Worm (Caenorhabditis elegans) whole organism, L3 larva: ENCODE data around the gene irld-51.

ENCODE experiments used
- R02D3.7 ChIP-seq: fragments of 150-350 bp; optimal IDR thresholded peaks from 2 replicates; lab custom pipeline; 2014; ENCODE audit warnings: missing biosample characterization, missing genetic modification characterization
- aly-2 ChIP-seq: fragments of 150-350 bp; optimal IDR thresholded peaks from 2 replicates; lab custom pipeline; 2014; ENCODE audit warnings: missing biosample characterization, missing genetic modification characterization
- ceh-16 ChIP-seq: sonication (generic microtip); optimal IDR thresholded peaks from 2 replicates; lab custom pipeline; 2017; ENCODE audit warnings: missing biosample characterization, missing genetic modification characterization
- ceh-28 ChIP-seq: fragments of 150-350 bp; optimal IDR thresholded peaks from 2 replicates; lab custom pipeline; 2014; ENCODE audit warnings: missing biosample characterization, missing genetic modification reagents, missing genetic modification characterization
- ceh-82 ChIP-seq: fragments of 150-350 bp; optimal IDR thresholded peaks from 2 replicates; lab custom pipeline; 2014; ENCODE audit warnings: missing biosample characterization, missing genetic modification characterization
- egl-5 ChIP-seq: fragments of 150-350 bp; optimal IDR thresholded peaks from 2 replicates; lab custom pipeline; 2017; ENCODE audit warnings: missing biosample characterization, missing genetic modification reagents, missing genetic modification characterization, inconsistent platforms
- elt-1 ChIP-seq: fragments of 150-350 bp; optimal IDR thresholded peaks from 2 replicates; lab custom pipeline; 2014; ENCODE audit warnings: missing biosample characterization, missing genetic modification characterization
- elt-2 ChIP-seq: sonication (generic microtip); optimal IDR thresholded peaks from 2 replicates; lab custom pipeline; 2016; ENCODE audit warnings: missing genetic modification reagents, mild to moderate bottlenecking, missing genetic modification characterization, missing compliant biosample characterization
- eor-1 ChIP-seq, 2 experiments: fragments of 150-350 bp; optimal IDR thresholded peaks; 2 replicates each; lab custom pipeline; 2014 to 2018; ENCODE audit warnings: missing biosample characterization in 2 of 2, missing genetic modification characterization in 2 of 2
- fkh-10 ChIP-seq: sonication (generic microtip); optimal IDR thresholded peaks from 2 replicates; lab custom pipeline; 2017; ENCODE audit warnings: missing biosample characterization, missing genetic modification reagents, missing genetic modification characterization
- fkh-2 ChIP-seq: fragments of 150-350 bp; optimal IDR thresholded peaks from 2 replicates; lab custom pipeline; 2014; ENCODE audit warnings: missing biosample characterization, missing genetic modification reagents, missing genetic modification characterization
- hmg-11 ChIP-seq: sonication (generic microtip); optimal IDR thresholded peaks from 2 replicates; lab custom pipeline; 2016; ENCODE audit warnings: missing genetic modification characterization, missing compliant biosample characterization
- jun-1 ChIP-seq: fragments of 150-350 bp; optimal IDR thresholded peaks from 2 replicates; lab custom pipeline; 2014; ENCODE audit warnings: missing biosample characterization, missing genetic modification reagents, missing genetic modification characterization
- lin-15B ChIP-seq: fragments of 150-350 bp; optimal IDR thresholded peaks from 2 replicates; lab custom pipeline; 2014; ENCODE audit warnings: missing biosample characterization, missing genetic modification characterization
- lin-39 ChIP-seq: fragments of 150-350 bp; optimal IDR thresholded peaks from 2 replicates; lab custom pipeline; 2018; ENCODE audit warnings: missing biosample characterization, missing genetic modification reagents, missing genetic modification characterization
- mdl-1 ChIP-seq: fragments of 150-350 bp; optimal IDR thresholded peaks from 2 replicates; lab custom pipeline; 2014; ENCODE audit warnings: missing biosample characterization, missing genetic modification characterization
- mml-1 ChIP-seq: fragments of 150-350 bp; sonication (generic microtip); optimal IDR thresholded peaks from 3 replicates; lab custom pipeline; 2014; ENCODE audit warnings: missing biosample characterization, missing genetic modification characterization
- nfya-1 ChIP-seq: sonication (generic microtip); optimal IDR thresholded peaks from 2 replicates; lab custom pipeline; 2017; ENCODE audit warnings: missing genetic modification characterization, mild to moderate bottlenecking, missing compliant biosample characterization, antibody characterized with exemption, moderate library complexity; ENCODE audit not compliant: insufficient read depth
- nhr-11 ChIP-seq: fragments of 150-350 bp; optimal IDR thresholded peaks from 2 replicates; lab custom pipeline; 2014; ENCODE audit warnings: missing biosample characterization, missing genetic modification characterization
- nhr-23 ChIP-seq: fragments of 150-350 bp; optimal IDR thresholded peaks from 2 replicates; lab custom pipeline; 2014; ENCODE audit warnings: missing biosample characterization, missing genetic modification reagents, missing genetic modification characterization
- nhr-237 ChIP-seq: fragments of 150-350 bp; optimal IDR thresholded peaks from 2 replicates; lab custom pipeline; 2014; ENCODE audit warnings: missing biosample characterization, missing genetic modification characterization
- nhr-25 ChIP-seq: sonication (generic microtip); optimal IDR thresholded peaks from 2 replicates; lab custom pipeline; 2017; ENCODE audit warnings: missing biosample characterization, missing genetic modification characterization
- nhr-28 ChIP-seq: fragments of 150-350 bp; optimal IDR thresholded peaks from 2 replicates; lab custom pipeline; 2014; ENCODE audit warnings: missing biosample characterization, missing genetic modification characterization
- nhr-43 ChIP-seq: sonication (generic microtip); optimal IDR thresholded peaks from 2 replicates; lab custom pipeline; 2016; ENCODE audit warnings: mild to moderate bottlenecking, missing genetic modification characterization, missing compliant biosample characterization; ENCODE audit not compliant: poor library complexity, severe bottlenecking
- nhr-76 ChIP-seq: fragments of 150-350 bp; sonication (generic microtip); optimal IDR thresholded peaks from 5 replicates; lab custom pipeline; 2014; ENCODE audit warnings: missing biosample characterization, missing genetic modification characterization
- nhr-77 ChIP-seq: fragments of 150-350 bp; optimal IDR thresholded peaks from 2 replicates; lab custom pipeline; 2014; ENCODE audit warnings: missing biosample characterization, missing genetic modification characterization
- pha-4 ChIP-seq: fragments of 150-350 bp; optimal IDR thresholded peaks from 2 replicates; lab custom pipeline; 2014; ENCODE audit warnings: missing biosample characterization, missing genetic modification reagents, missing genetic modification characterization
- sea-2 ChIP-seq: fragments of 150-350 bp; sonication (generic microtip); optimal IDR thresholded peaks from 4 replicates; lab custom pipeline; 2014; ENCODE audit warnings: missing biosample characterization, missing genetic modification reagents, missing genetic modification characterization
- skn-1 ChIP-seq: fragments of 150-350 bp; optimal IDR thresholded peaks from 2 replicates; lab custom pipeline; 2014; ENCODE audit warnings: missing biosample characterization, missing genetic modification characterization
- snpc-4 ChIP-seq: fragments of 150-350 bp; optimal IDR thresholded peaks from 2 replicates; lab custom pipeline; 2014; ENCODE audit warnings: missing biosample characterization, missing genetic modification characterization
- tbx-2 ChIP-seq: sonication (generic microtip); optimal IDR thresholded peaks from 2 replicates; lab custom pipeline; 2016; ENCODE audit warnings: mild to moderate bottlenecking, missing genetic modification characterization, missing compliant biosample characterization
- unc-62 ChIP-seq: fragments of 150-350 bp; sonication (generic microtip); optimal IDR thresholded peaks from 4 replicates; lab custom pipeline; 2014; ENCODE audit warnings: missing biosample characterization, missing genetic modification reagents, missing genetic modification characterization
- zag-1 ChIP-seq: fragments of 150-350 bp; optimal IDR thresholded peaks from 2 replicates; lab custom pipeline; 2014; ENCODE audit warnings: missing biosample characterization, missing genetic modification characterization
- ztf-4 ChIP-seq: fragments of 150-350 bp; optimal IDR thresholded peaks from 2 replicates; lab custom pipeline; 2014; ENCODE audit warnings: missing biosample characterization, missing genetic modification characterization

Gene irld-51

ce11 chrII:2952629-2953028, at the start of gene irld-51:
irld-51 (minus strand) TSS chrII:2952729.
- TF ChIP-seq unc-62 (GFP tag; lab: Kevin White, UChicago) (no peak), skn-1 (tag; lab: Kevin White, UChicago) (no peak), elt-2 (no peak), sea-2 (GFP tag; lab: Kevin White, UChicago) (no peak), elt-1 (tag; lab: Kevin White, UChicago) (no peak), fkh-2 (tag; lab: Kevin White, UChicago) (no peak)

ce11 chrII:3002211-3002610, 49.7 kb upstream of the irld-51 start, which contains the start of gene lido-10:
lido-10 (plus strand) TSS chrII:3002511.
- no peak for TF ChIP-seq mdl-1 (tag; lab: Kevin White, UChicago)
- TF ChIP-seq ztf-4 (tag; lab: Kevin White, UChicago), result no peak
- no peak for TF ChIP-seq pha-4 (tag; lab: Kevin White, UChicago)
- TF ChIP-seq, all 47 proteins: peak for 0

- TF ChIP-seq R02D3.7 (tag; lab: Kevin White, UChicago) (no peak), nhr-11 (no peak), mdl-1 (tag; lab: Kevin White, UChicago) (no peak), nfya-1 (no peak), nhr-25 (tag; lab: Kevin White, UChicago) (no peak), elt-2 (no peak), unc-62 (GFP tag; lab: Kevin White, UChicago) (no peak), fkh-2 (tag; lab: Kevin White, UChicago) (no peak), zag-1 (tag; lab: Kevin White, UChicago) (no peak), nhr-237 (tag; lab: Kevin White, UChicago) (no peak), elt-1 (tag; lab: Kevin White, UChicago) (no peak), snpc-4 (tag; lab: Kevin White, UChicago) (no peak), ceh-82 (tag; lab: Kevin White, UChicago) (no peak), fkh-10 (no peak), nhr-76 (tag; lab: Kevin White, UChicago) (no peak), nhr-28 (tag; lab: Kevin White, UChicago) (no peak)
Measured at ce11 chrII:3000535-3001264, 48.2 kb upstream of the irld-51 start, which contains the start of gene lido-9. lido-9 (plus strand) TSS chrII:3000768.

- TF ChIP-seq nhr-28 (tag; lab: Kevin White, UChicago) (no peak), ceh-16 (tag; lab: Kevin White, UChicago) (no peak), fkh-10 (no peak), tbx-2 (tag; lab: Kevin White, UChicago) (no peak), ceh-28 (tag; lab: Kevin White, UChicago) (no peak), nhr-77 (tag; lab: Kevin White, UChicago) (no peak), lin-15B (tag; lab: Kevin White, UChicago) (no peak), jun-1 (tag; lab: Kevin White, UChicago) (no peak), lin-39 (no peak), mdl-1 (tag; lab: Kevin White, UChicago) (no peak), skn-1 (tag; lab: Kevin White, UChicago) (no peak), aly-2 (tag; lab: Kevin White, UChicago) (no peak), nhr-23 (tag; lab: Kevin White, UChicago) (no peak), egl-5 (tag; lab: Kevin White, UChicago) (no peak), mml-1 (no peak), zag-1 (tag; lab: Kevin White, UChicago) (no peak), nfya-1 (no peak), elt-2 (no peak), hmg-11 (no peak)
Measured at ce11 chrII:2997828-2998441, 45.4 kb upstream of the irld-51 start.

- no peak for TF ChIP-seq nhr-28 (tag; lab: Kevin White, UChicago)
- no peak for TF ChIP-seq zag-1 (tag; lab: Kevin White, UChicago)
- TF ChIP-seq ceh-82 (tag; lab: Kevin White, UChicago), result no peak
- TF ChIP-seq nhr-43 (tag; lab: Kevin White, UChicago), result no peak
- no peak for TF ChIP-seq eor-1 (tag; optimal IDR thresholded peaks at IDR 0.05; lab: Kevin White, UChicago)
- no peak for TF ChIP-seq ceh-16 (tag; lab: Kevin White, UChicago)
- no peak for TF ChIP-seq mml-1
- TF ChIP-seq nfya-1, result no peak
- TF ChIP-seq ztf-4 (tag; lab: Kevin White, UChicago), result no peak
- no peak for TF ChIP-seq jun-1 (tag; lab: Kevin White, UChicago)
- no peak for TF ChIP-seq nhr-76 (tag; lab: Kevin White, UChicago)
Measured at ce11 chrII:2996721-2997120, 44.2 kb upstream of the irld-51 start, which contains the start of gene lido-8. lido-8 (plus strand) TSS chrII:2997021.
